Fruit fly (Drosophila melanogaster) whole organism, embryonic: ENCODE results near the gene CG8206.

Experiments
- Bdp1 ChIP-seq: fragments of 200-800 bp; sonication (Bioruptor generic); optimal IDR thresholded peaks from 3 replicates; lab custom pipeline; 2016; ENCODE audit warnings: missing biosample characterization, missing genetic modification characterization
- CG1024 ChIP-seq: fragments of 200-800 bp; sonication (Bioruptor generic); IDR thresholded peaks from 2 replicates; pipeline ENCODE4 v1.3.6; 2022; ENCODE audit warnings: missing biosample characterization, missing genetic modification characterization
- CG10267 ChIP-seq: fragments of 200-800 bp; sonication (Bioruptor generic); optimal IDR thresholded peaks from 2 replicates; lab custom pipeline; 2018; ENCODE audit warnings: missing biosample characterization, mild to moderate bottlenecking, missing genetic modification characterization, moderate library complexity
- CG12155 ChIP-seq: fragments of 200-800 bp; sonication (Bioruptor generic); optimal IDR thresholded peaks from 3 replicates; lab custom pipeline; 2016; ENCODE audit warnings: missing biosample characterization, missing genetic modification characterization
- CG12659 ChIP-seq: fragments of 200-800 bp; sonication (Bioruptor generic); optimal IDR thresholded peaks from 3 replicates; lab custom pipeline; 2017; ENCODE audit warnings: mild to moderate bottlenecking, missing biosample characterization, missing genetic modification reagents, missing genetic modification characterization
- CG13287 ChIP-seq: fragments of 200-800 bp; sonication (Bioruptor generic); IDR thresholded peaks from 2 replicates; pipeline ENCODE4 v1.3.6; 2022; ENCODE audit warnings: missing biosample characterization, missing genetic modification characterization; ENCODE audit not compliant: partially characterized antibody
- CG14667 ChIP-seq: fragments of 200-800 bp; sonication (Bioruptor generic); IDR thresholded peaks from 2 replicates; pipeline ENCODE4 v1.3.6; 2022; ENCODE audit warnings: missing biosample characterization, missing genetic modification characterization
- CG1647 ChIP-seq: fragments of 200-800 bp; sonication (Bioruptor generic); optimal IDR thresholded peaks from 3 replicates; lab custom pipeline; 2016; ENCODE audit warnings: missing biosample characterization, missing genetic modification characterization
- CG1792 ChIP-seq: fragments of 200-800 bp; sonication (Bioruptor generic); optimal IDR thresholded peaks from 2 replicates; lab custom pipeline; 2016; ENCODE audit warnings: missing biosample characterization, missing genetic modification characterization
- CG18262 ChIP-seq: fragments of 200-800 bp; optimal IDR thresholded peaks from 3 replicates; lab custom pipeline; 2019; ENCODE audit warnings: missing biosample characterization, mild to moderate bottlenecking, missing genetic modification characterization, moderate library complexity
- CG2116 ChIP-seq: fragments of 200-800 bp; sonication (Bioruptor generic); optimal IDR thresholded peaks from 3 replicates; lab custom pipeline; 2018; ENCODE audit warnings: missing biosample characterization, mild to moderate bottlenecking, missing genetic modification characterization
- CG2129 ChIP-seq: fragments of 200-800 bp; sonication (Bioruptor generic); IDR thresholded peaks from 2 replicates; pipeline ENCODE4 v1.3.6; 2022; ENCODE audit warnings: missing biosample characterization, missing genetic modification characterization; ENCODE audit not compliant: partially characterized antibody
- CG2889 ChIP-seq: fragments of 200-800 bp; sonication (Bioruptor generic); IDR thresholded peaks from 3 replicates; pipeline ENCODE4 v1.3.6; 2022; ENCODE audit warnings: missing biosample characterization, missing genetic modification characterization
- CG34376 ChIP-seq: fragments of 200-800 bp; sonication (Bioruptor generic); optimal IDR thresholded peaks from 2 replicates; lab custom pipeline; 2018; ENCODE audit warnings: missing biosample characterization, mild to moderate bottlenecking, missing genetic modification characterization
- CG6654 ChIP-seq: fragments of 200-800 bp; sonication (Bioruptor generic); optimal IDR thresholded peaks from 2 replicates; lab custom pipeline; 2017; ENCODE audit warnings: missing biosample characterization, mild to moderate bottlenecking, missing genetic modification characterization
- CG7963 ChIP-seq: fragments of 200-800 bp; sonication (Bioruptor generic); IDR thresholded peaks from 3 replicates; pipeline ENCODE4 v1.3.6; 2022; ENCODE audit warnings: missing biosample characterization, missing genetic modification characterization; ENCODE audit not compliant: partially characterized antibody
- Dbx ChIP-seq: fragments of 200-800 bp; sonication (Bioruptor generic); IDR thresholded peaks from 3 replicates; pipeline ENCODE4 v1.3.6; 2022; ENCODE audit warnings: missing biosample characterization, missing genetic modification characterization
- Ets97D ChIP-seq: fragments of 200-800 bp; sonication (Bioruptor generic); optimal IDR thresholded peaks from 3 replicates; lab custom pipeline; 2016; ENCODE audit warnings: missing biosample characterization, missing genetic modification characterization
- Fer1 ChIP-seq: fragments of 200-800 bp; sonication (Bioruptor generic); optimal IDR thresholded peaks from 2 replicates; lab custom pipeline; 2017; ENCODE audit warnings: missing biosample characterization, mild to moderate bottlenecking, missing genetic modification characterization
- H15 ChIP-seq: fragments of 200-800 bp; sonication (Bioruptor generic); IDR thresholded peaks from 3 replicates; pipeline ENCODE4 v1.3.6; 2022; ENCODE audit warnings: missing biosample characterization, missing genetic modification characterization
- Hr51 ChIP-seq, 2 experiments: fragments of 200-800 bp; sonication (Bioruptor generic); optimal IDR thresholded peaks; 2 replicates in 1 of 2; 3 replicates in 1 of 2; lab custom pipeline; 2016 to 2018; ENCODE audit warnings: missing biosample characterization in 2 of 2, missing genetic modification characterization in 2 of 2, mild to moderate bottlenecking in 1 of 2, moderate library complexity in 1 of 2
- Hsf ChIP-seq: fragments of 200-800 bp; sonication (Bioruptor generic); optimal IDR thresholded peaks from 3 replicates; lab custom pipeline; 2016; ENCODE audit warnings: missing biosample characterization, missing genetic modification characterization
- Jarid2 ChIP-seq: fragments of 200-800 bp; sonication (Bioruptor generic); optimal IDR thresholded peaks from 3 replicates; lab custom pipeline; 2017; ENCODE audit warnings: mild to moderate bottlenecking, missing biosample characterization, missing genetic modification reagents, missing genetic modification characterization
- NC2β ChIP-seq: fragments of 200-800 bp; sonication (Bioruptor generic); optimal IDR thresholded peaks from 2 replicates; lab custom pipeline; 2016; ENCODE audit warnings: missing biosample characterization, missing genetic modification characterization
- Nf-YA ChIP-seq: fragments of 200-800 bp; sonication (Bioruptor generic); IDR thresholded peaks from 2 replicates; pipeline ENCODE4 v1.3.6; 2022; ENCODE audit warnings: missing biosample characterization, missing genetic modification characterization
- Side ChIP-seq: fragments of 200-800 bp; sonication (Bioruptor generic); optimal IDR thresholded peaks from 2 replicates; lab custom pipeline; 2016; ENCODE audit warnings: missing biosample characterization, missing genetic modification characterization
- Trl ChIP-seq, 3 experiments: fragments of >200 bp in 2 of 3; fragments of 200-800 bp in 1 of 3; sonication (Bioruptor generic) in 1 of 3; optimal IDR thresholded peaks; 2 replicates in 1 of 3; 3 replicates in 2 of 3; lab custom pipeline; 2016 to 2017; ENCODE audit warnings: missing biosample characterization in 1 of 3, missing genetic modification characterization in 1 of 3
- bowl ChIP-seq: fragments of 200-800 bp; sonication (Bioruptor generic); IDR thresholded peaks from 2 replicates; pipeline ENCODE4 v1.3.6; 2022; ENCODE audit warnings: missing biosample characterization, missing genetic modification characterization
- corto ChIP-seq: fragments of 200-800 bp; sonication (Bioruptor generic); optimal IDR thresholded peaks from 2 replicates; lab custom pipeline; 2016; ENCODE audit warnings: missing biosample characterization, mild to moderate bottlenecking, missing genetic modification characterization, moderate library complexity
- crol ChIP-seq: fragments of 200-800 bp; sonication (Bioruptor generic); IDR thresholded peaks from 2 replicates; pipeline ENCODE4 v1.3.6; 2022; ENCODE audit warnings: missing biosample characterization, missing genetic modification characterization
- dysf ChIP-seq: fragments of 200-800 bp; sonication (Bioruptor generic); IDR thresholded peaks from 3 replicates; pipeline ENCODE4 v1.3.6; 2022; ENCODE audit warnings: missing biosample characterization, missing genetic modification characterization
- en ChIP-seq: fragments of 200-800 bp; sonication (Bioruptor generic); optimal IDR thresholded peaks from 2 replicates; lab custom pipeline; 2016; ENCODE audit warnings: missing biosample characterization, missing genetic modification characterization
- esg ChIP-seq: fragments of 200-800 bp; sonication (Bioruptor generic); conservative IDR thresholded peaks from 2 replicates; pipeline ENCODE4 v1.3.6; 2022; ENCODE audit warnings: missing biosample characterization, missing genetic modification characterization
- fd96Cb ChIP-seq: fragments of 200-800 bp; sonication (Bioruptor generic); optimal IDR thresholded peaks from 2 replicates; lab custom pipeline; 2018; ENCODE audit warnings: missing biosample characterization, mild to moderate bottlenecking, missing genetic modification characterization, moderate library complexity
- gcm ChIP-seq: fragments of 200-800 bp; sonication (Bioruptor generic); optimal IDR thresholded peaks from 2 replicates; lab custom pipeline; 2019; ENCODE audit warnings: missing biosample characterization, mild to moderate bottlenecking, missing genetic modification characterization, moderate library complexity
- hth ChIP-seq: fragments of >200 bp; optimal IDR thresholded peaks from 2 replicates; lab custom pipeline; 2017; ENCODE audit warnings: inconsistent platforms
- klu ChIP-seq: fragments of 200-800 bp; sonication (Bioruptor generic); IDR thresholded peaks from 2 replicates; pipeline ENCODE4 v1.3.6; 2022; ENCODE audit warnings: missing biosample characterization, missing genetic modification characterization
- mam ChIP-seq: fragments of 200-800 bp; sonication (Bioruptor generic); optimal IDR thresholded peaks from 3 replicates; lab custom pipeline; 2016; ENCODE audit warnings: missing biosample characterization, missing genetic modification characterization
- nerfin-1 ChIP-seq: fragments of 200-800 bp; sonication (Bioruptor generic); optimal IDR thresholded peaks from 3 replicates; lab custom pipeline; 2019; ENCODE audit warnings: missing biosample characterization, mild to moderate bottlenecking, missing genetic modification characterization, moderate library complexity
- nom ChIP-seq: fragments of 200-800 bp; sonication (Bioruptor generic); optimal IDR thresholded peaks from 2 replicates; lab custom pipeline; 2017; ENCODE audit warnings: missing biosample characterization, missing genetic modification characterization, mild to moderate bottlenecking, moderate library complexity, missing genetic modification reagents
- pan ChIP-seq, 4 experiments: fragments of >200 bp in 3 of 4; fragments of 200-800 bp in 1 of 4; sonication (Bioruptor generic) in 1 of 4; optimal IDR thresholded peaks in 3 of 4; IDR thresholded peaks in 1 of 4; 2 replicates each; pipeline versions ENCODE4 v1.3.6 to Lab custom; 2017 to 2022; ENCODE audit warnings: missing biosample characterization in 2 of 4, missing genetic modification characterization in 2 of 4, mixed read lengths in 1 of 4
- prd ChIP-seq, 3 experiments: fragments of >200 bp in 2 of 3; fragments of 200-800 bp in 1 of 3; sonication (Bioruptor generic) in 1 of 3; optimal IDR thresholded peaks in 2 of 3; IDR thresholded peaks in 1 of 3; 2 replicates in 2 of 3; 3 replicates in 1 of 3; pipeline versions ENCODE4 v1.3.6 to Lab custom; 2017 to 2022; ENCODE audit warnings: missing biosample characterization in 1 of 3, missing genetic modification characterization in 1 of 3
- pzg ChIP-seq: fragments of 200-800 bp; sonication (Bioruptor generic); optimal IDR thresholded peaks from 3 replicates; lab custom pipeline; 2018; ENCODE audit warnings: missing biosample characterization, mild to moderate bottlenecking, missing genetic modification characterization, moderate library complexity
- repo ChIP-seq: fragments of 200-800 bp; sonication (Bioruptor generic); optimal IDR thresholded peaks from 2 replicates; lab custom pipeline; 2016; ENCODE audit warnings: missing biosample characterization, missing genetic modification characterization
- sens ChIP-seq: fragments of 200-800 bp; sonication (Bioruptor generic); peaks from one replicate; lab custom pipeline; 2016; ENCODE audit warnings: missing biosample characterization, missing genetic modification characterization
- sna ChIP-seq: fragments of 200-800 bp; sonication (Bioruptor generic); IDR thresholded peaks from 2 replicates; pipeline ENCODE4 v1.3.6; 2022; ENCODE audit warnings: missing biosample characterization, missing genetic modification characterization; ENCODE audit not compliant: partially characterized antibody
- unpg ChIP-seq: fragments of 200-800 bp; sonication (Bioruptor generic); optimal IDR thresholded peaks from 3 replicates; lab custom pipeline; 2018; ENCODE audit warnings: missing biosample characterization, mild to moderate bottlenecking, missing genetic modification characterization, moderate library complexity
- wdn ChIP-seq: fragments of 200-800 bp; sonication (Bioruptor generic); IDR thresholded peaks from 2 replicates; pipeline ENCODE4 v1.3.6; 2022; ENCODE audit warnings: missing biosample characterization, missing genetic modification characterization
- zfh1 ChIP-seq: fragments of 200-800 bp; sonication (Bioruptor generic); IDR thresholded peaks from 3 replicates; pipeline ENCODE4 v1.3.6; 2022; ENCODE audit warnings: missing biosample characterization, missing genetic modification characterization

CG8206 gene

dm6 chrX:15740288-15740726 lies 1.3 kb downstream of the CG8206 start (continued):
- TF ChIP-seq Bdp1 (GFP tag; lab: Kevin White, UChicago): no peak
- TF ChIP-seq fd96Cb: peak; percentile 55
- TF ChIP-seq pzg (GFP tag; lab: Kevin White, UChicago): peak; percentile 7
- TF ChIP-seq dysf: peak; percentile 83
- peak; percentile 33; the same call in 1 of the 2 replicates for TF ChIP-seq klu
- TF ChIP-seq CG1024: 0 out of 2 replicates have a peak, but pooled peaks have one; percentile 42
- no peak for TF ChIP-seq crol (GFP tag; lab: Robert Waterston, UW)
- peak; percentile 50 for TF ChIP-seq esg (GFP tag; lab: Robert Waterston, UW)
- peak; percentile 59; the same call in 1 of the 3 replicates for TF ChIP-seq CG2889 (GFP tag; lab: Robert Waterston, UW)
- TF ChIP-seq CG1647: no peak
- TF ChIP-seq CG2116: peak; percentile 26
- TF ChIP-seq prd (optimal IDR thresholded peaks at IDR 0.05; lab: Kevin White, UChicago): no peak
- TF ChIP-seq prd (GFP tag; IDR thresholded peaks at IDR 0.05; lab: Robert Waterston, UW): peak; percentile 78
- no peak for TF ChIP-seq CG7963 (GFP tag; lab: Robert Waterston, UW)
- peak; percentile 67 for TF ChIP-seq Hsf (GFP tag; lab: Kevin White, UChicago)
- no peak; the same call in 1 of the 2 replicates for TF ChIP-seq bowl (GFP tag; lab: Robert Waterston, UW)
- peak; percentile 77 for TF ChIP-seq unpg (GFP tag; lab: Kevin White, UChicago)
- no peak for TF ChIP-seq repo (GFP tag; lab: Kevin White, UChicago)
- peak; percentile 91 for TF ChIP-seq sens
- TF ChIP-seq nom (GFP tag; lab: Kevin White, UChicago): no peak
- TF ChIP-seq zfh1 (GFP tag; lab: Robert Waterston, UW): peak; percentile 73; the same call in 2 of the 3 replicates
- TF ChIP-seq CG13287 (GFP tag; lab: Robert Waterston, UW): no peak
- TF ChIP-seq NC2β (GFP tag; lab: Kevin White, UChicago): peak; percentile 45
- TF ChIP-seq gcm (GFP tag; lab: Kevin White, UChicago): peak; percentile 45
- no peak for TF ChIP-seq CG6654 (GFP tag; lab: Kevin White, UChicago)
- no peak for TF ChIP-seq hth (lab: Kevin White, UChicago)
- TF ChIP-seq Hr51 (GFP tag; optimal IDR thresholded peaks at IDR 0.05; lab: Kevin White, UChicago): peak; percentile 46 to 72
- no peak for TF ChIP-seq pan (optimal IDR thresholded peaks at IDR 0.05; lab: Kevin White, UChicago)
- peak in 1 of 2 experiments; percentile 84 for TF ChIP-seq pan (GFP tag; optimal IDR thresholded peaks at IDR 0.05 in 1 of 2, IDR thresholded peaks at IDR 0.05 in 1 of 2)
- TF ChIP-seq CG10267 (tag; lab: Kevin White, UChicago): peak; percentile 40
- TF ChIP-seq CG2129 (GFP tag; lab: Robert Waterston, UW): no peak
- no peak for TF ChIP-seq sna
- peak; percentile 69 for TF ChIP-seq wdn (GFP tag; lab: Robert Waterston, UW)
- TF ChIP-seq CG1792 (GFP tag; lab: Kevin White, UChicago): peak; percentile 29
- no peak for TF ChIP-seq Trl (optimal IDR thresholded peaks at IDR 0.05; lab: Kevin White, UChicago)
- TF ChIP-seq Trl (GFP tag; optimal IDR thresholded peaks at IDR 0.05; lab: Kevin White, UChicago): peak; percentile 46
- peak; percentile 78 for TF ChIP-seq CG12659 (GFP tag; lab: Kevin White, UChicago)
- TF ChIP-seq H15: 0 out of 3 replicates have a peak, but pooled peaks have one; percentile 44
- TF ChIP-seq CG34376 (GFP tag; lab: Kevin White, UChicago): peak; percentile 66
- peak; percentile 39 for TF ChIP-seq Side
- no peak for TF ChIP-seq en (GFP tag; lab: Kevin White, UChicago)
- TF ChIP-seq mam (GFP tag; lab: Kevin White, UChicago): peak; percentile 69
- TF ChIP-seq CG12155 (GFP tag; lab: Kevin White, UChicago): peak; percentile 41
- no peak for TF ChIP-seq Jarid2
- TF ChIP-seq CG14667 (GFP tag; lab: Robert Waterston, UW): peak; percentile 60
- TF ChIP-seq Fer1: peak; percentile 85
- TF ChIP-seq Ets97D (GFP tag; lab: Kevin White, UChicago): no peak
- peak; percentile 88 for TF ChIP-seq Dbx (GFP tag; lab: Robert Waterston, UW)
- TF ChIP-seq CG18262: peak; percentile 53
- TF ChIP-seq corto (GFP tag; lab: Kevin White, UChicago): peak; percentile 22
- peak; percentile 19 for TF ChIP-seq nerfin-1 (tag; lab: Kevin White, UChicago)
- TF ChIP-seq Nf-YA: 0 out of 2 replicates have a peak, but pooled peaks have one; percentile 48
